Worm (Caenorhabditis elegans) whole organism, young adult: ENCODE data around the gene Y57G11C.8.

ENCODE experiments used
- B0261.1 ChIP-seq: sonication (generic microtip); optimal IDR thresholded peaks from 2 replicates; lab custom pipeline; 2016; ENCODE audit warnings: mild to moderate bottlenecking, missing genetic modification characterization, moderate library complexity, missing compliant biosample characterization
- B0336.3 ChIP-seq: fragments of 200-800 bp; sonication (Bioruptor generic); IDR thresholded peaks from 2 replicates; pipeline ENCODE4 v1.3.6; 2022; ENCODE audit warnings: missing genetic modification characterization, missing compliant biosample characterization
- F22D6.2 ChIP-seq: sonication (generic microtip); optimal IDR thresholded peaks from 2 replicates; lab custom pipeline; 2016; ENCODE audit warnings: mild to moderate bottlenecking, missing genetic modification characterization, missing compliant biosample characterization
- F33H1.4 ChIP-seq: fragments of 200-800 bp; sonication (Bioruptor generic); IDR thresholded peaks from 2 replicates; pipeline ENCODE4 v1.3.6; 2022; ENCODE audit warnings: missing genetic modification reagents, missing genetic modification characterization, missing compliant biosample characterization
- F52B5.7 ChIP-seq: sonication (generic microtip); optimal IDR thresholded peaks from 2 replicates; lab custom pipeline; 2016; ENCODE audit warnings: mild to moderate bottlenecking, missing genetic modification characterization, missing compliant biosample characterization
- F55B11.4 ChIP-seq: sonication (generic microtip); optimal IDR thresholded peaks from 2 replicates; lab custom pipeline; 2016; ENCODE audit warnings: missing compliant biosample characterization, missing genetic modification characterization, borderline replicate concordance; ENCODE audit not compliant: insufficient read depth
- Y56A3A.18 ChIP-seq: fragments of 200-800 bp; sonication (Bioruptor generic); IDR thresholded peaks from 2 replicates; pipeline ENCODE4 v1.3.6; 2022; ENCODE audit warnings: missing genetic modification reagents, missing genetic modification characterization, missing compliant biosample characterization
- ama-1 ChIP-seq, 3 experiments: fragments of 150-350 bp in 1 of 3; sonication (generic microtip) in 2 of 3; optimal IDR thresholded peaks; 2 replicates each; lab custom pipeline; 2014 to 2018; ENCODE audit warnings: missing biosample characterization in 2 of 3, missing genetic modification characterization in 2 of 3, missing genetic modification reagents in 2 of 3
- ccch-3 ChIP-seq: fragments of 200-800 bp; sonication (Bioruptor generic); optimal IDR thresholded peaks from 2 replicates; lab custom pipeline; 2018; ENCODE audit warnings: mild to moderate bottlenecking, missing genetic modification characterization, missing compliant biosample characterization
- cebp-1 ChIP-seq, 2 experiments: fragments of 200-800 bp in 1 of 2; sonication (Bioruptor generic) in 1 of 2; sonication (generic microtip) in 1 of 2; IDR thresholded peaks in 1 of 2; optimal IDR thresholded peaks in 1 of 2; 2 replicates each; pipeline versions ENCODE4 v1.3.6 to Lab custom; 2017 to 2022; ENCODE audit warnings: missing compliant biosample characterization in 2 of 2, missing genetic modification characterization in 2 of 2, mild to moderate bottlenecking in 1 of 2, missing genetic modification reagents in 1 of 2, moderate library complexity in 1 of 2
- ceh-100 ChIP-seq: fragments of 200-800 bp; sonication (Bioruptor generic); IDR thresholded peaks from 2 replicates; pipeline ENCODE4 v1.3.6; 2022; ENCODE audit warnings: missing genetic modification reagents, missing genetic modification characterization, missing compliant biosample characterization
- ceh-91 ChIP-seq: fragments of 200-800 bp; sonication (Bioruptor generic); IDR thresholded peaks from 2 replicates; pipeline ENCODE4 v1.3.6; 2022; ENCODE audit warnings: missing genetic modification reagents, missing genetic modification characterization, missing compliant biosample characterization
- die-1 ChIP-seq: sonication (generic microtip); optimal IDR thresholded peaks from 2 replicates; lab custom pipeline; 2016; ENCODE audit warnings: missing genotype, mild to moderate bottlenecking, missing genetic modification characterization, missing compliant biosample characterization
- efl-1 ChIP-seq: fragments of 150-350 bp; optimal IDR thresholded peaks from 2 replicates; lab custom pipeline; 2014; ENCODE audit warnings: missing biosample characterization, missing genetic modification reagents, missing genetic modification characterization
- egl-18 ChIP-seq: fragments of 200-800 bp; sonication (Bioruptor generic); IDR thresholded peaks from 2 replicates; pipeline ENCODE4 v1.3.6; 2022; ENCODE audit warnings: missing genetic modification reagents, missing genetic modification characterization, missing compliant biosample characterization
- fkh-3 ChIP-seq: sonication (generic microtip); optimal IDR thresholded peaks from 2 replicates; lab custom pipeline; 2016; ENCODE audit warnings: mild to moderate bottlenecking, missing genetic modification characterization, missing compliant biosample characterization
- hlh-12 ChIP-seq: sonication (generic microtip); optimal IDR thresholded peaks from 2 replicates; lab custom pipeline; 2016; ENCODE audit warnings: missing genetic modification characterization, missing compliant biosample characterization
- let-526 ChIP-seq: fragments of 200-800 bp; sonication (Bioruptor generic); IDR thresholded peaks from 2 replicates; pipeline ENCODE4 v1.3.6; 2022; ENCODE audit warnings: missing genetic modification reagents, missing genetic modification characterization, missing compliant biosample characterization
- lsl-1 ChIP-seq: fragments of 200-800 bp; sonication (Bioruptor generic); optimal IDR thresholded peaks from 2 replicates; lab custom pipeline; 2018; ENCODE audit warnings: mild to moderate bottlenecking, missing genetic modification characterization, moderate library complexity, missing compliant biosample characterization
- madf-10 ChIP-seq: sonication (generic microtip); optimal IDR thresholded peaks from 2 replicates; lab custom pipeline; 2016; ENCODE audit warnings: mild to moderate bottlenecking, missing genetic modification characterization, missing compliant biosample characterization
- mcd-1 ChIP-seq: fragments of 200-800 bp; sonication (Bioruptor generic); IDR thresholded peaks from 2 replicates; pipeline ENCODE4 v1.3.6; 2022; ENCODE audit warnings: missing genetic modification reagents, missing genetic modification characterization, missing compliant biosample characterization
- mes-4 ChIP-seq: sonication (generic microtip); optimal IDR thresholded peaks from 2 replicates; lab custom pipeline; 2016; ENCODE audit warnings: missing genotype, missing genetic modification characterization, missing compliant biosample characterization
- mxl-1 ChIP-seq: sonication (generic microtip); optimal IDR thresholded peaks from 2 replicates; lab custom pipeline; 2016; ENCODE audit warnings: missing genetic modification characterization, missing compliant biosample characterization
- nfya-2 ChIP-seq: fragments of 200-800 bp; sonication (Bioruptor generic); IDR thresholded peaks from 2 replicates; pipeline ENCODE4 v1.3.6; 2022; ENCODE audit warnings: missing genetic modification reagents, missing genetic modification characterization, missing compliant biosample characterization
- rec-8 ChIP-seq, 2 experiments: sonication (generic microtip); optimal IDR thresholded peaks; 2 replicates each; lab custom pipeline; 2016; ENCODE audit warnings: mild to moderate bottlenecking in 2 of 2, missing genetic modification characterization in 2 of 2, missing genetic modification reagents in 2 of 2, missing genotype in 2 of 2, missing biosample characterization in 1 of 2, missing compliant biosample characterization in 1 of 2, moderate library complexity in 1 of 2
- repo-1 ChIP-seq: sonication (generic microtip); optimal IDR thresholded peaks from 2 replicates; lab custom pipeline; 2017; ENCODE audit warnings: mild to moderate bottlenecking, missing genetic modification characterization, missing compliant biosample characterization
- sea-2 ChIP-seq: fragments of 200-800 bp; sonication (Bioruptor generic); IDR thresholded peaks from 2 replicates; pipeline ENCODE4 v1.3.6; 2022; ENCODE audit warnings: missing genetic modification characterization, missing compliant biosample characterization
- snpc-1.1 ChIP-seq: sonication (generic microtip); optimal IDR thresholded peaks from 2 replicates; lab custom pipeline; 2017; ENCODE audit warnings: missing genetic modification characterization, mild to moderate bottlenecking, missing compliant biosample characterization, antibody characterized with exemption, moderate library complexity, missing genotype, missing genetic modification reagents; ENCODE audit not compliant: insufficient read depth
- snpc-3.4 ChIP-seq: sonication (generic microtip); optimal IDR thresholded peaks from 2 replicates; lab custom pipeline; 2017; ENCODE audit warnings: missing genetic modification characterization, mild to moderate bottlenecking, missing compliant biosample characterization, antibody characterized with exemption, moderate library complexity, missing genotype, missing genetic modification reagents
- tbp1 ChIP-seq: fragments of 200-800 bp; sonication (Bioruptor generic); optimal IDR thresholded peaks from 2 replicates; lab custom pipeline; 2018; ENCODE audit warnings: mild to moderate bottlenecking, missing genetic modification characterization, missing compliant biosample characterization
- tbx-9 ChIP-seq: sonication (generic microtip); optimal IDR thresholded peaks from 2 replicates; lab custom pipeline; 2016; ENCODE audit warnings: borderline replicate concordance, missing genetic modification characterization, inconsistent platforms, missing compliant biosample characterization
- tlf-1 ChIP-seq: fragments of 200-800 bp; sonication (Bioruptor generic); optimal IDR thresholded peaks from 2 replicates; lab custom pipeline; 2018; ENCODE audit warnings: mild to moderate bottlenecking, missing genetic modification characterization, missing compliant biosample characterization
- unc-62 ChIP-seq: fragments of 150-350 bp; optimal IDR thresholded peaks from 2 replicates; lab custom pipeline; 2014; ENCODE audit warnings: missing biosample characterization, missing genetic modification reagents, missing genetic modification characterization
- ztf-18 ChIP-seq: sonication (generic microtip); optimal IDR thresholded peaks from 2 replicates; lab custom pipeline; 2016; ENCODE audit warnings: missing genotype, mild to moderate bottlenecking, missing genetic modification characterization, missing compliant biosample characterization
- ztf-22 ChIP-seq: fragments of 200-800 bp; sonication (Bioruptor generic); optimal IDR thresholded peaks from 2 replicates; lab custom pipeline; 2018; ENCODE audit warnings: mild to moderate bottlenecking, missing genetic modification characterization, moderate library complexity, missing compliant biosample characterization

Gene Y57G11C.8

DNA sequence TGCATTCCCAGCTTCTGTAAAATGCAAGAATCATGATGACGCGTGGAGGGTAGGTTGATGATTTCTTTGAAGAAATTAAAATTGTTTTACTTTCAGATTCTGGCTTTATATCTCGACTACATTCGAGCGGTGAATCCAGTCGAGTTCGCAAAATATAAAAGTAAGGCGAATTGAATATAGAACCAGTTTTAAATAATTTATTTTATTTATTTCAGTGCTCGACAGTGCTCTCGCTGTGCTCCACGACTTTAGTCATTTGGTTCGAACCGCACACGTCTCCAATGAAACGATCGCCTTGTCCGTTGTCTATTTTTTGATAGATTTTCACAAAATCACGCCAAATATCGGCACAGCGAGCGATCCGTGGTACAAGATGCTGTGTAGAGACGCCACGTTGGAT, 574 bp downstream of the Y57G11C.8 start, which contains the start of gene Y57G11C.1130:
Y57G11C.1130 (plus strand) TSS at position 301 of the 400 bp plus-strand sequence.
- no peak for TF ChIP-seq lsl-1 (GFP tag; lab: Kevin White, UChicago)
- TF ChIP-seq unc-62 (GFP tag; lab: Kevin White, UChicago), result no peak
- no peak for TF ChIP-seq madf-10 (tag; lab: Kevin White, UChicago)
- no peak for TF ChIP-seq repo-1
- TF ChIP-seq ztf-18 (tag; lab: Kevin White, UChicago), result no peak
- no peak for TF ChIP-seq mcd-1 (GFP tag; lab: Robert Waterston, UW)
- TF ChIP-seq ceh-100 (GFP tag; lab: Robert Waterston, UW), result no peak
- no peak for TF ChIP-seq snpc-1.1
- TF ChIP-seq F22D6.2 (tag; lab: Kevin White, UChicago), result no peak
- TF ChIP-seq F52B5.7 (tag; lab: Kevin White, UChicago), result no peak
- no peak for TF ChIP-seq tbx-9 (tag; lab: Kevin White, UChicago)
- no peak for TF ChIP-seq die-1 (tag; lab: Kevin White, UChicago)
- TF ChIP-seq let-526 (GFP tag; lab: Robert Waterston, UW), result no peak
- TF ChIP-seq ccch-3, result no peak
- no peak for TF ChIP-seq hlh-12 (tag; lab: Kevin White, UChicago)
- TF ChIP-seq ama-1 (optimal IDR thresholded peaks at IDR 0.05; lab: Kevin White, UChicago), result no peak
- TF ChIP-seq ama-1 (GFP tag; optimal IDR thresholded peaks at IDR 0.05; lab: Kevin White, UChicago), result no peak
- TF ChIP-seq tbp1 (GFP tag; lab: Kevin White, UChicago), result no peak
- TF ChIP-seq efl-1 (GFP tag; lab: Kevin White, UChicago), result no peak
- TF ChIP-seq B0261.1 (tag; lab: Kevin White, UChicago), result no peak
- TF ChIP-seq ztf-22 (GFP tag; lab: Kevin White, UChicago), result no peak

DNA sequence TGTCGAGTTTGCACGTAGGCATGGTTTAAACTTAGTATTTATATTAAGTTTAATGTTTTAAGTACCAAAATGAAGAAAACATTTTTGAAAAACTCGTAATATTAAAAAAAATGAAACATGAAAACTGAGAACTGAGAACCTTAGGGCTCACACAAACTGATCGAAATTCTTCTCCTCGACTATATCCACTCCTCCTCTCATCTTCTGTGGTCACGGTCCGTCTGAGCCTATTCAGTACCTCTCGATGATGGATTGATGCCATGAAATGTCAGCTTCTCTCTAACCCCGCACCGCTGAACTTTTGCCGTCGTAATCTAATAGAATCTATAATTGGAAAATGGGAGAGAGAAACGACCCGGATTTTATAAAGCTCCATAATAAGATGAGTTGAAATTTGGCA, 2.8 kb downstream of the Y57G11C.8 start, which contains the start of gene nlp-56:
nlp-56 (minus strand) TSS at position 257 of the 400 bp plus-strand sequence.
- TF ChIP-seq F55B11.4 (no peak), Y56A3A.18 (GFP tag; lab: Robert Waterston, UW) (no peak), egl-18 (no peak), tlf-1 (GFP tag; lab: Kevin White, UChicago) (no peak), ama-1 (optimal IDR thresholded peaks at IDR 0.05; lab: Kevin White, UChicago) (no peak), ama-1 (GFP tag; optimal IDR thresholded peaks at IDR 0.05; lab: Kevin White, UChicago) (no peak), rec-8 (tag; optimal IDR thresholded peaks at IDR 0.05; lab: Kevin White, UChicago) (no peak), nfya-2 (GFP tag; lab: Robert Waterston, UW) (no peak), cebp-1 (GFP tag; IDR thresholded peaks at IDR 0.05; lab: Robert Waterston, UW) (no peak), cebp-1 (tag; optimal IDR thresholded peaks at IDR 0.05; lab: Kevin White, UChicago) (no peak), snpc-1.1 (no peak), B0336.3 (GFP tag; lab: Robert Waterston, UW) (no peak), fkh-3 (tag; lab: Kevin White, UChicago) (no peak), snpc-3.4 (no peak), sea-2 (GFP tag; lab: Robert Waterston, UW) (no peak), F33H1.4 (GFP tag; lab: Robert Waterston, UW) (no peak), mxl-1 (no peak), ceh-91 (GFP tag; lab: Robert Waterston, UW) (no peak), mes-4 (tag; lab: Kevin White, UChicago) (no peak), ztf-18 (tag; lab: Kevin White, UChicago) (no peak)
